Fruit fly (Drosophila melanogaster) Kc167 (cell line): ENCODE data around the gene CG7298.

ENCODE experiments used
- Sin3A ChIP-seq: fragments of >200 bp; optimal IDR thresholded peaks from 2 replicates; lab custom pipeline; 2018; ENCODE audit warnings: missing external identifiers
- h ChIP-seq: fragments of >200 bp; optimal IDR thresholded peaks from 3 replicates; lab custom pipeline; 2018; ENCODE audit warnings: missing external identifiers
- insv ChIP-seq: fragments of >200 bp; optimal IDR thresholded peaks from 3 replicates; lab custom pipeline; 2018; ENCODE audit warnings: missing external identifiers
- psq ChIP-seq: fragments of >200 bp; optimal IDR thresholded peaks from 2 replicates; lab custom pipeline; 2017; ENCODE audit warnings: missing external identifiers

dm6 chr3L:20197213-20197612 is 6.3 kb downstream of the CG7298 start:
- TF ChIP-seq psq (lab: Kevin White, UChicago) (no peak), Sin3A (lab: Kevin White, UChicago) (no peak), insv (no peak), h (no peak)
